Worm (Caenorhabditis elegans): ENCODE measurements around the gene T05C1.5.

DNA sequence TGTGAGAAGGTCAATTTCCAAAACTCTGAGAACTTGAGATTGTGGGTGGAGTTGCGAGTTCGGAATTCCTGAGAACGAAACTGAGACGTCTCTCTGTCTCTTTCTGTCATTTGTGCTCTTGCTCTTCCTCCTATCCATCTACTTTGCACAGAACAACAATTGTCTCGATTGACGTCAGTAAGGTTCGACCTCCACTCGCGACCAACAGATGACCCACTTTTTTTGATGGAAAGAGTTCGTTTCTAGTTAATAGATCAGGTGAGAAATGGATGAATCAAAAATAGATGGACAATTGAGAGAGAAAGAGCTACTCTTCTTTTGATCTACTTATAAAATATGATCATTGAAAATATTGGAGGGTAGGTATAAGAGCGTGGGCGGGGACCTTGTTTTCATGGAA is 3.9 kb upstream of the T05C1.5 start:
- no peak for TF ChIP-seq fkh-10 (GFP tag; optimal IDR thresholded peaks at IDR 0.05)
- TF ChIP-seq nhr-11 (tag; optimal IDR thresholded peaks at IDR 0.05): peak; percentile 60
- TF ChIP-seq nhr-48 (tag; optimal IDR thresholded peaks at IDR 0.05): no peak
- TF ChIP-seq ztf-11 (tag; optimal IDR thresholded peaks at IDR 0.05): no peak
- no peak for TF ChIP-seq T26A8.4 (GFP tag; IDR thresholded peaks at IDR 0.05)
- no peak for TF ChIP-seq nhr-42 (GFP tag; IDR thresholded peaks at IDR 0.05)
- TF ChIP-seq nhr-28 (tag; optimal IDR thresholded peaks at IDR 0.05): no peak
- TF ChIP-seq Y5F2A.4 (GFP tag; optimal IDR thresholded peaks at IDR 0.05): no peak
- no peak for TF ChIP-seq mep-1 (tag; optimal IDR thresholded peaks at IDR 0.05)
- no peak for TF ChIP-seq ceh-20 (GFP tag; IDR thresholded peaks at IDR 0.05)
- TF ChIP-seq nhr-237 (tag; optimal IDR thresholded peaks at IDR 0.05): no peak
- no peak for TF ChIP-seq skn-1 (tag; optimal IDR thresholded peaks at IDR 0.05)
- no peak for TF ChIP-seq nhr-41 (GFP tag; IDR thresholded peaks at IDR 0.05)

Measured in whole organism, L4 larva.